Fruit fly (Drosophila melanogaster): ENCODE measurements around the gene Targ2.

Targ2 gene

DNA sequence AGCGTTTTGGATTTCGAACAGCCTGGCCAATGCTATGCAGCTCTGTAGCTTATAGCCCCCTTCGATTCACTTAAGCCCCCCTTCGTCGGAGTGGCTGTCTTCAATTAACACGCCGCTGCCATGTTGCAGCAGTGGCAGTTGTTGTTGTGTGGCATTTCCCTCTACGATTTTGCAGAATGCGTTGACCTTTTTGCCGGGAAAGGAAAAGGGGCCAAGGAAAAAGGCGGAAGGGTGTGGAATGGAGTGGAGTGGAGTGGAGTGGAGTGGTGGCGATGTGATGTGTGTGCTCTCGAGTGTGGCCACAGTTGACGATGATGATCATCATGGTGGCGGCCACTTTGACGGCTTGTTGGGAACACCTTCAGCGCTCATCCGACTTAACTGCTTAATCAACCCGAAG is 35.3 kb upstream of the Targ2 start:
- TF ChIP-seq ey (GFP tag; optimal IDR thresholded peaks at IDR 0.05): no peak
- TF ChIP-seq foxo (GFP tag; optimal IDR thresholded peaks at IDR 0.05): no peak
- no peak for TF ChIP-seq lola (GFP tag; optimal IDR thresholded peaks at IDR 0.05)
- no peak for TF ChIP-seq h (GFP tag; optimal IDR thresholded peaks at IDR 0.05)
- no peak for TF ChIP-seq usp (GFP tag; optimal IDR thresholded peaks at IDR 0.05)
- TF ChIP-seq N (GFP tag; optimal IDR thresholded peaks at IDR 0.05): no peak
- no peak for TF ChIP-seq jim (GFP tag; optimal IDR thresholded peaks at IDR 0.05)
- TF ChIP-seq woc (GFP tag; optimal IDR thresholded peaks at IDR 0.05): no peak
- TF ChIP-seq Jra (GFP tag; optimal IDR thresholded peaks at IDR 0.05): no peak
- no peak for TF ChIP-seq tai (GFP tag; optimal IDR thresholded peaks at IDR 0.05)
- TF ChIP-seq dsf (GFP tag; optimal IDR thresholded peaks at IDR 0.05; ENCODE audit: borderline replicate concordance): no peak
- no peak for TF ChIP-seq Mio (GFP tag; optimal IDR thresholded peaks at IDR 0.05)

dm6 chr3L:21236959-21237551 is 34.0 kb upstream of the Targ2 start:
- TF ChIP-seq CG32264 (GFP tag; optimal IDR thresholded peaks at IDR 0.05) (no peak), Dfd (GFP tag; optimal IDR thresholded peaks at IDR 0.05) (peak; percentile 21)

- TF ChIP-seq jim (GFP tag; optimal IDR thresholded peaks at IDR 0.05) (no peak), Dfd (GFP tag; optimal IDR thresholded peaks at IDR 0.05) (peak; percentile 92)
Measured at dm6 chr3L:21230762-21231161, 27.7 kb upstream of the Targ2 start.

dm6 chr3L:21229764-21230163 is 26.7 kb upstream of the Targ2 start:
- TF ChIP-seq Hnf4 (GFP tag; optimal IDR thresholded peaks at IDR 0.05) (no peak), GATAd (GFP tag; optimal IDR thresholded peaks at IDR 0.05) (no peak), Sp1 (GFP tag; optimal IDR thresholded peaks at IDR 0.05) (no peak), br (GFP tag; optimal IDR thresholded peaks at IDR 0.05) (no peak)

dm6 chr3L:21226309-21226708 is 23.3 kb upstream of the Targ2 start, which contains the start of gene Eip78C:
TSS of gene Eip78C (plus strand) at chr3L:21226609.
- TF ChIP-seq woc (GFP tag; optimal IDR thresholded peaks at IDR 0.05): no peak
- TF ChIP-seq Rel (GFP tag; optimal IDR thresholded peaks at IDR 0.05): no peak
- no peak for TF ChIP-seq Rel (tag; optimal IDR thresholded peaks at IDR 0.05)
- no peak for TF ChIP-seq dmrt93B (GFP tag; optimal IDR thresholded peaks at IDR 0.05)
- TF ChIP-seq dl (GFP tag; optimal IDR thresholded peaks at IDR 0.05; ENCODE audit: insufficient read depth in 1 of 2, partially characterized antibody in 2 of 2): no peak
- no peak for TF ChIP-seq N (GFP tag; optimal IDR thresholded peaks at IDR 0.05)
- TF ChIP-seq psq (GFP tag; optimal IDR thresholded peaks at IDR 0.05): no peak
- no peak for TF ChIP-seq Hr83 (GFP tag; optimal IDR thresholded peaks at IDR 0.05; ENCODE audit: poor library complexity, severe bottlenecking)
- no peak for TF ChIP-seq sage (GFP tag; optimal IDR thresholded peaks at IDR 0.05)
- TF ChIP-seq h (GFP tag; optimal IDR thresholded peaks at IDR 0.05): no peak
- no peak for TF ChIP-seq brk (GFP tag; optimal IDR thresholded peaks at IDR 0.05)
- no peak for TF ChIP-seq Hnf4 (GFP tag; optimal IDR thresholded peaks at IDR 0.05)
- no peak for TF ChIP-seq CG9705 (GFP tag; optimal IDR thresholded peaks at IDR 0.05)
- TF ChIP-seq Myc (optimal IDR thresholded peaks at IDR 0.05): no peak
- TF ChIP-seq usp (GFP tag; optimal IDR thresholded peaks at IDR 0.05): no peak
- no peak for TF ChIP-seq Sp1 (GFP tag; optimal IDR thresholded peaks at IDR 0.05)
- TF ChIP-seq Vsx2 (GFP tag; optimal IDR thresholded peaks at IDR 0.05; ENCODE audit: partially characterized antibody): no peak

dm6 chr3L:21225642-21226041 is 22.6 kb upstream of the Targ2 start:
- TF ChIP-seq CG32264 (GFP tag; optimal IDR thresholded peaks at IDR 0.05) (no peak), br (GFP tag; optimal IDR thresholded peaks at IDR 0.05) (no peak), GATAd (GFP tag; optimal IDR thresholded peaks at IDR 0.05) (no peak), Sp1 (GFP tag; optimal IDR thresholded peaks at IDR 0.05) (no peak), Dif (GFP tag; optimal IDR thresholded peaks at IDR 0.05; ENCODE audit: partially characterized antibody) (no peak), Abd-B (GFP tag; optimal IDR thresholded peaks at IDR 0.05) (no peak), dl (GFP tag; optimal IDR thresholded peaks at IDR 0.05; ENCODE audit: insufficient read depth in 1 of 2, partially characterized antibody in 2 of 2) (no peak), h (GFP tag; optimal IDR thresholded peaks at IDR 0.05) (no peak), jim (GFP tag; optimal IDR thresholded peaks at IDR 0.05) (no peak), sv (GFP tag; optimal IDR thresholded peaks at IDR 0.05) (no peak), N (GFP tag; optimal IDR thresholded peaks at IDR 0.05) (no peak), tai (GFP tag; optimal IDR thresholded peaks at IDR 0.05) (no peak), Mio (GFP tag; optimal IDR thresholded peaks at IDR 0.05) (no peak), usp (GFP tag; optimal IDR thresholded peaks at IDR 0.05) (no peak), CG9705 (GFP tag; optimal IDR thresholded peaks at IDR 0.05) (no peak), rgr (GFP tag; optimal IDR thresholded peaks at IDR 0.05) (no peak), foxo (GFP tag; optimal IDR thresholded peaks at IDR 0.05) (no peak)

Measured in whole organism, wandering third instar larva.